Worm (Caenorhabditis elegans): ENCODE measurements around the gene F20A1.2.

- TF ChIP-seq skn-1 (tag; optimal IDR thresholded peaks at IDR 0.05) (no peak), egl-27 (tag; optimal IDR thresholded peaks at IDR 0.05) (no peak), lin-39 (tag; optimal IDR thresholded peaks at IDR 0.05) (no peak), ama-1 (optimal IDR thresholded peaks at IDR 0.05) (no peak), zag-1 (tag; optimal IDR thresholded peaks at IDR 0.05) (no peak), ceh-82 (tag; optimal IDR thresholded peaks at IDR 0.05) (no peak), ztf-4 (tag; optimal IDR thresholded peaks at IDR 0.05) (no peak)
Observed at ce11 chrV:7078765-7079164, 32.7 kb downstream of the F20A1.2 start.
